Worm (Caenorhabditis elegans) whole organism, late embryonic: ENCODE data around the gene Y75B8A.44.

Experiments
- F13H6.1 ChIP-seq: sonication (generic microtip); optimal IDR thresholded peaks from 2 replicates; lab custom pipeline; 2016; ENCODE audit warnings: missing genetic modification characterization, missing compliant biosample characterization
- ahr-1 ChIP-seq: sonication (generic microtip); optimal IDR thresholded peaks from 2 replicates; lab custom pipeline; 2016; ENCODE audit warnings: missing genetic modification characterization, missing compliant biosample characterization
- ama-1 ChIP-seq: fragments of 150-350 bp; optimal IDR thresholded peaks from 2 replicates; lab custom pipeline; 2014
- ceh-22 ChIP-seq: sonication (generic microtip); optimal IDR thresholded peaks from 2 replicates; lab custom pipeline; 2017; ENCODE audit warnings: missing biosample characterization, missing genetic modification characterization
- ceh-48 ChIP-seq: sonication (generic microtip); optimal IDR thresholded peaks from 2 replicates; lab custom pipeline; 2016; ENCODE audit warnings: missing genetic modification characterization, inconsistent platforms, missing compliant biosample characterization
- ceh-9 ChIP-seq: sonication (generic microtip); optimal IDR thresholded peaks from 2 replicates; lab custom pipeline; 2016; ENCODE audit warnings: mild to moderate bottlenecking, missing genetic modification characterization, inconsistent platforms, missing compliant biosample characterization
- hlh-13 ChIP-seq: fragments of 200-800 bp; sonication (Bioruptor generic); optimal IDR thresholded peaks from 2 replicates; lab custom pipeline; 2018; ENCODE audit warnings: mild to moderate bottlenecking, missing genetic modification characterization, missing compliant biosample characterization
- hlh-15 ChIP-seq: sonication (generic microtip); optimal IDR thresholded peaks from 2 replicates; lab custom pipeline; 2016; ENCODE audit warnings: missing genetic modification characterization, missing compliant biosample characterization
- hlh-30 ChIP-seq: sonication (generic microtip); optimal IDR thresholded peaks from 2 replicates; lab custom pipeline; 2017; ENCODE audit warnings: antibody characterized with exemption, missing genetic modification characterization, missing compliant biosample characterization; ENCODE audit not compliant: insufficient read depth
- lin-11 ChIP-seq: fragments of 200-800 bp; sonication (Bioruptor generic); optimal IDR thresholded peaks from 2 replicates; lab custom pipeline; 2018; ENCODE audit warnings: mild to moderate bottlenecking, missing genetic modification characterization, missing compliant biosample characterization
- pag-3 ChIP-seq: sonication (generic microtip); optimal IDR thresholded peaks from 2 replicates; lab custom pipeline; 2016; ENCODE audit warnings: missing compliant biosample characterization, missing genetic modification characterization, borderline replicate concordance
- pha-4 ChIP-seq: fragments of 150-350 bp; optimal IDR thresholded peaks from 2 replicates; lab custom pipeline; 2018; ENCODE audit warnings: missing biosample characterization, missing genetic modification reagents, missing genetic modification characterization
- unc-86 ChIP-seq: sonication (generic microtip); optimal IDR thresholded peaks from 2 replicates; lab custom pipeline; 2016; ENCODE audit warnings: missing genetic modification characterization, missing compliant biosample characterization

- TF ChIP-seq pha-4 (tag; lab: Kevin White, UChicago), result no peak
- TF ChIP-seq hlh-13 (GFP tag; lab: Kevin White, UChicago), result no peak
- TF ChIP-seq hlh-15 (tag; lab: Kevin White, UChicago), result no peak
- TF ChIP-seq ceh-22 (tag; lab: Kevin White, UChicago), result no peak
- no peak for TF ChIP-seq ama-1 (lab: Kevin White, UChicago)
- TF ChIP-seq lin-11 (tag; lab: Kevin White, UChicago), result no peak
- TF ChIP-seq F13H6.1 (tag; lab: Kevin White, UChicago), result no peak
- TF ChIP-seq ceh-9 (tag; lab: Kevin White, UChicago), result no peak
- TF ChIP-seq unc-86 (tag; lab: Kevin White, UChicago), result no peak
- no peak for TF ChIP-seq pag-3
- TF ChIP-seq ceh-48 (tag; lab: Kevin White, UChicago), result no peak
- TF ChIP-seq ahr-1 (tag; lab: Kevin White, UChicago), result no peak
- TF ChIP-seq hlh-30 (tag; lab: Kevin White, UChicago), result no peak
These were observed 27.3 kb upstream of the Y75B8A.44 start for ce11 chrIII:12167030-12167429.
